Fruit fly (Drosophila melanogaster) whole organism, embryonic: ENCODE results near the gene put.
A peak's percentile ranks its signal among the peaks of the same experiment; 100 is the strongest.

Experiments
- Bteb2 ChIP-seq: fragments of 200-800 bp; sonication (Bioruptor generic); optimal IDR thresholded peaks from 2 replicates; lab custom pipeline; 2016; ENCODE audit warnings: missing biosample characterization, missing genetic modification characterization
- C15 ChIP-seq: fragments of 200-800 bp; sonication (Bioruptor generic); IDR thresholded peaks from 3 replicates; pipeline ENCODE4 v1.3.6; 2022; ENCODE audit warnings: missing biosample characterization, missing genetic modification characterization
- CG10431 ChIP-seq: fragments of 200-800 bp; sonication (Bioruptor generic); optimal IDR thresholded peaks from 3 replicates; lab custom pipeline; 2018; ENCODE audit warnings: missing biosample characterization, mild to moderate bottlenecking, missing genetic modification characterization
- CG10543 ChIP-seq: fragments of 200-800 bp; sonication (Bioruptor generic); optimal IDR thresholded peaks from 3 replicates; lab custom pipeline; 2017; ENCODE audit warnings: missing biosample characterization, mild to moderate bottlenecking, missing genetic modification characterization, moderate library complexity
- CG12155 ChIP-seq: fragments of 200-800 bp; sonication (Bioruptor generic); optimal IDR thresholded peaks from 3 replicates; lab custom pipeline; 2016; ENCODE audit warnings: missing biosample characterization, missing genetic modification characterization
- CG13287 ChIP-seq: fragments of 200-800 bp; sonication (Bioruptor generic); IDR thresholded peaks from 2 replicates; pipeline ENCODE4 v1.3.6; 2022; ENCODE audit warnings: missing biosample characterization, missing genetic modification characterization; ENCODE audit not compliant: partially characterized antibody
- CG13424 ChIP-seq: fragments of 200-800 bp; sonication (Bioruptor generic); optimal IDR thresholded peaks from 2 replicates; lab custom pipeline; 2019; ENCODE audit warnings: missing biosample characterization, mild to moderate bottlenecking, missing genetic modification characterization, moderate library complexity
- CG13894 ChIP-seq: fragments of 200-800 bp; sonication (Bioruptor generic); optimal IDR thresholded peaks from 3 replicates; lab custom pipeline; 2018; ENCODE audit warnings: missing biosample characterization, mild to moderate bottlenecking, missing genetic modification characterization, moderate library complexity
- CG14441 ChIP-seq: fragments of 200-800 bp; sonication (Bioruptor generic); IDR thresholded peaks from 2 replicates; pipeline ENCODE4 v1.3.6; 2022; ENCODE audit warnings: missing biosample characterization, missing genetic modification characterization
- CG17186 ChIP-seq: fragments of 200-800 bp; sonication (Bioruptor generic); optimal IDR thresholded peaks from 3 replicates; lab custom pipeline; 2017; ENCODE audit warnings: missing biosample characterization, missing genetic modification reagents, missing genetic modification characterization
- CG17385 ChIP-seq: fragments of 200-800 bp; sonication (Bioruptor generic); optimal IDR thresholded peaks from 3 replicates; lab custom pipeline; 2018; ENCODE audit warnings: missing biosample characterization, mild to moderate bottlenecking, missing genetic modification characterization
- CG1792 ChIP-seq: fragments of 200-800 bp; sonication (Bioruptor generic); optimal IDR thresholded peaks from 2 replicates; lab custom pipeline; 2016; ENCODE audit warnings: missing biosample characterization, missing genetic modification characterization
- CG2678 ChIP-seq: fragments of 200-800 bp; sonication (Bioruptor generic); optimal IDR thresholded peaks from 3 replicates; lab custom pipeline; 2019; ENCODE audit warnings: missing biosample characterization, mild to moderate bottlenecking, missing genetic modification characterization, moderate library complexity
- CG31365 ChIP-seq: fragments of 200-800 bp; sonication (Bioruptor generic); optimal IDR thresholded peaks from 2 replicates; lab custom pipeline; 2018; ENCODE audit warnings: missing biosample characterization, mild to moderate bottlenecking, missing genetic modification characterization
- CG3407 ChIP-seq: fragments of 200-800 bp; sonication (Bioruptor generic); optimal IDR thresholded peaks from 2 replicates; lab custom pipeline; 2018; ENCODE audit warnings: missing biosample characterization, mild to moderate bottlenecking, missing genetic modification characterization
- CG3847 ChIP-seq: fragments of 200-800 bp; sonication (Bioruptor generic); IDR thresholded peaks from 2 replicates; pipeline ENCODE4 v1.3.6; 2022; ENCODE audit warnings: missing biosample characterization, missing genetic modification characterization
- CG4360 ChIP-seq: fragments of 200-800 bp; sonication (Bioruptor generic); IDR thresholded peaks from 2 replicates; pipeline ENCODE4 v1.3.6; 2022; ENCODE audit warnings: missing biosample characterization, missing genetic modification characterization
- CG4404 ChIP-seq: fragments of 200-800 bp; sonication (Bioruptor generic); IDR thresholded peaks from 2 replicates; pipeline ENCODE4 v1.3.6; 2022; ENCODE audit warnings: missing biosample characterization, missing genetic modification characterization
- CG8765 ChIP-seq: fragments of 200-800 bp; sonication (Bioruptor generic); IDR thresholded peaks from 2 replicates; pipeline ENCODE4 v1.3.6; 2022; ENCODE audit warnings: missing biosample characterization, missing genetic modification characterization
- CG9797 ChIP-seq: fragments of 200-800 bp; sonication (Bioruptor generic); optimal IDR thresholded peaks from 3 replicates; lab custom pipeline; 2018; ENCODE audit warnings: missing biosample characterization, mild to moderate bottlenecking, missing genetic modification characterization
- Chrac-16 ChIP-seq: fragments of 200-800 bp; sonication (Bioruptor generic); optimal IDR thresholded peaks from 3 replicates; lab custom pipeline; 2016; ENCODE audit warnings: missing biosample characterization, missing genetic modification characterization
- D19A ChIP-seq: fragments of 200-800 bp; optimal IDR thresholded peaks from 3 replicates; lab custom pipeline; 2019; ENCODE audit warnings: missing biosample characterization, mild to moderate bottlenecking, missing genetic modification characterization, moderate library complexity
- D19B ChIP-seq: fragments of 200-800 bp; sonication (Bioruptor generic); optimal IDR thresholded peaks from 2 replicates; lab custom pipeline; 2017; ENCODE audit warnings: missing biosample characterization, mild to moderate bottlenecking, missing genetic modification characterization
- Dll ChIP-seq: fragments of 200-800 bp; sonication (Bioruptor generic); IDR thresholded peaks from 4 replicates; pipeline ENCODE4 v1.3.6; 2022; ENCODE audit warnings: missing biosample characterization, missing genetic modification characterization; ENCODE audit not compliant: partially characterized antibody
- E2f2 ChIP-seq: fragments of 200-800 bp; sonication (Bioruptor generic); IDR thresholded peaks from 2 replicates; pipeline ENCODE4 v1.3.6; 2022; ENCODE audit warnings: missing biosample characterization, missing genetic modification characterization
- Eip74EF ChIP-seq, 2 experiments: fragments of 200-800 bp in 1 of 2; fragments of >200 bp in 1 of 2; sonication (Bioruptor generic) in 1 of 2; optimal IDR thresholded peaks; 2 replicates each; lab custom pipeline; 2017 to 2019; ENCODE audit warnings: missing biosample characterization in 2 of 2, missing genetic modification characterization in 2 of 2, mild to moderate bottlenecking in 1 of 2, moderate library complexity in 1 of 2
- Meics ChIP-seq: fragments of 200-800 bp; sonication (Bioruptor generic); optimal IDR thresholded peaks from 2 replicates; lab custom pipeline; 2017; ENCODE audit warnings: missing biosample characterization, mild to moderate bottlenecking, missing genetic modification characterization
- Myb ChIP-seq: fragments of 200-800 bp; sonication (Bioruptor generic); optimal IDR thresholded peaks from 2 replicates; lab custom pipeline; 2016; ENCODE audit warnings: missing biosample characterization, missing genetic modification characterization
- NK7.1 ChIP-seq: fragments of 200-800 bp; sonication (Bioruptor generic); optimal IDR thresholded peaks from 3 replicates; lab custom pipeline; 2016; ENCODE audit warnings: missing biosample characterization, missing genetic modification characterization
- PHDP ChIP-seq: fragments of 200-800 bp; sonication (Bioruptor generic); optimal IDR thresholded peaks from 3 replicates; lab custom pipeline; 2018; ENCODE audit warnings: missing biosample characterization, mild to moderate bottlenecking, missing genetic modification characterization, moderate library complexity
- Ravus ChIP-seq: fragments of 200-800 bp; sonication (Bioruptor generic); IDR thresholded peaks from 2 replicates; pipeline ENCODE4 v1.3.6; 2022; ENCODE audit warnings: missing biosample characterization, missing genetic modification characterization
- Vsx1 ChIP-seq: fragments of 200-800 bp; sonication (Bioruptor generic); optimal IDR thresholded peaks from 2 replicates; lab custom pipeline; 2017; ENCODE audit warnings: missing biosample characterization, mild to moderate bottlenecking, missing genetic modification characterization, missing genetic modification reagents
- abd-A ChIP-seq: fragments of 200-800 bp; sonication (Bioruptor generic); optimal IDR thresholded peaks from 3 replicates; lab custom pipeline; 2019; ENCODE audit warnings: missing biosample characterization, mild to moderate bottlenecking, missing genetic modification characterization, moderate library complexity
- br ChIP-seq: fragments of >200 bp; optimal IDR thresholded peaks from 2 replicates; lab custom pipeline; 2017
- chn ChIP-seq: fragments of 200-800 bp; sonication (Bioruptor generic); optimal IDR thresholded peaks from 2 replicates; lab custom pipeline; 2016; ENCODE audit warnings: missing biosample characterization, missing genetic modification characterization
- en ChIP-seq: fragments of 200-800 bp; sonication (Bioruptor generic); optimal IDR thresholded peaks from 2 replicates; lab custom pipeline; 2016; ENCODE audit warnings: missing biosample characterization, missing genetic modification characterization
- esg ChIP-seq: fragments of 200-800 bp; sonication (Bioruptor generic); conservative IDR thresholded peaks from 2 replicates; pipeline ENCODE4 v1.3.6; 2022; ENCODE audit warnings: missing biosample characterization, missing genetic modification characterization
- fd64A ChIP-seq: fragments of 200-800 bp; sonication (Bioruptor generic); optimal IDR thresholded peaks from 3 replicates; lab custom pipeline; 2018; ENCODE audit warnings: missing biosample characterization, mild to moderate bottlenecking, missing genetic modification characterization
- fu2 ChIP-seq: fragments of 200-800 bp; sonication (Bioruptor generic); optimal IDR thresholded peaks from 2 replicates; lab custom pipeline; 2016; ENCODE audit warnings: missing biosample characterization, missing genetic modification characterization
- pan ChIP-seq, 4 experiments: fragments of >200 bp in 3 of 4; fragments of 200-800 bp in 1 of 4; sonication (Bioruptor generic) in 1 of 4; optimal IDR thresholded peaks in 3 of 4; IDR thresholded peaks in 1 of 4; 2 replicates each; pipeline versions ENCODE4 v1.3.6 to Lab custom; 2017 to 2022; ENCODE audit warnings: missing biosample characterization in 2 of 4, missing genetic modification characterization in 2 of 4, mixed read lengths in 1 of 4
- pb ChIP-seq: fragments of 200-800 bp; sonication (Bioruptor generic); optimal IDR thresholded peaks from 3 replicates; lab custom pipeline; 2016; ENCODE audit warnings: missing biosample characterization, missing genetic modification characterization
- phol ChIP-seq: fragments of 200-800 bp; sonication (Bioruptor generic); optimal IDR thresholded peaks from 3 replicates; lab custom pipeline; 2018; ENCODE audit warnings: missing biosample characterization, mild to moderate bottlenecking, missing genetic modification characterization, moderate library complexity
- schlank ChIP-seq: fragments of 200-800 bp; sonication (Bioruptor generic); optimal IDR thresholded peaks from 2 replicates; lab custom pipeline; 2018; ENCODE audit warnings: missing biosample characterization, mild to moderate bottlenecking, missing genetic modification characterization
- sd ChIP-seq: fragments of 200-800 bp; sonication (Bioruptor generic); optimal IDR thresholded peaks from 3 replicates; lab custom pipeline; 2018; ENCODE audit warnings: missing biosample characterization, mild to moderate bottlenecking, missing genetic modification characterization, moderate library complexity
- stwl ChIP-seq: fragments of 200-800 bp; sonication (Bioruptor generic); optimal IDR thresholded peaks from 3 replicates; lab custom pipeline; 2018; ENCODE audit warnings: missing biosample characterization, mild to moderate bottlenecking, missing genetic modification characterization, moderate library complexity
- trh ChIP-seq: fragments of 200-800 bp; sonication (Bioruptor generic); optimal IDR thresholded peaks from 2 replicates; lab custom pipeline; 2016; ENCODE audit warnings: missing biosample characterization, missing genetic modification characterization
- tx ChIP-seq: fragments of 200-800 bp; sonication (Bioruptor generic); optimal IDR thresholded peaks from 2 replicates; lab custom pipeline; 2016; ENCODE audit warnings: missing biosample characterization, missing genetic modification characterization
- vvl ChIP-seq: fragments of 200-800 bp; sonication (Bioruptor generic); IDR thresholded peaks from 2 replicates; pipeline ENCODE4 v1.3.6; 2022; ENCODE audit warnings: missing biosample characterization, missing genetic modification characterization
- zfh1 ChIP-seq: fragments of 200-800 bp; sonication (Bioruptor generic); IDR thresholded peaks from 3 replicates; pipeline ENCODE4 v1.3.6; 2022; ENCODE audit warnings: missing biosample characterization, missing genetic modification characterization

put gene

DNA sequence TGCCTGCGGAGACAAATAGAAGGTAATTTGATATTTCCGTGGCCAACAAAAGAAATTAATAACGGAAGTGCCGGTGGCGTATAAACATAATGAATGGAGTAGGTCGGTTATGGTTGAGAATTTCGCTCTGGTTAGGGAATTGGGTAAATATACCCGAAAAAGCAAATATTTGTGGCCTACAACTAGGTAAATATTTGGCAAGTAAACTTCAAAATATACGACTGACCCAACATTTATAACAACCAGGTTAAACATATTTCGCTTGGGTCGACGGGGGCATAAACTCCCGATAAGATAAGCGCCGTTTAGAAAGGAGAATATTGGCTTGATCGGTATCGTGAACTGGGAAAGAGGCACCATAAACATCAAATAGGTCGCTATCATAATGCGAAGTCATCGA, 45.3 kb upstream of the put start (continued):
- TF ChIP-seq Eip74EF (GFP tag; optimal IDR thresholded peaks at IDR 0.05; lab: Kevin White, UChicago) (peak in 1 of 2 experiments; percentile 12), Vsx1 (GFP tag; lab: Kevin White, UChicago) (peak; percentile 64), CG4404 (GFP tag; lab: Robert Waterston, UW) (no peak), sd (tag; lab: Kevin White, UChicago) (no peak), en (GFP tag; lab: Kevin White, UChicago) (no peak), CG2678 (tag; lab: Kevin White, UChicago) (no peak)

DNA sequence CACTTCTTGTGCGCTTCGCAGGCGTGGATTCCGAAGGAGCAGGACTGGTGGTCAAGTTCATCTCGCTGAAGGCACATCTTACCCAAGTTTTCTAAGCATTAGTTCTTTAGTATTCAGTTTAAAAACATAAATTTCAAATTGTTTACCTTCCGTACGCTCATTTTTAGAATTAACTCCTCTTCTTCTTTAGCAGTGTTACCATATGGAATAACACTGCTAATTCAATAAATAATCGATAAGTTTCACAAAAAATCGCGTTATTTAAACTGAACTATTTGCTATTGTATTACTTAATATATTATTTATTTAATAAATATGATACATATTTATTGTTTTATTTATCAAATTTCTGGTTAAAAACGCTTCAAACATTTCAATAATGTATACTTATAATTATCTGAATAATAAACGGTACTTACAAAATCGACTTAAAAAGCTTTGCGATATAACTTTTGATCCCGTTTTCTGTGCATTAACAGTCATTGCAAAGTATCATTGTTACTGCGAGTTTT, 37.5 kb upstream of the put start, which contains the start of the genes Rad17 and BigH1:
TSS of gene Rad17 (minus strand) at position 209 of the 512 bp plus-strand sequence.
TSS of gene BigH1 (plus strand) at position 462 of the 512 bp plus-strand sequence.
- TF ChIP-seq CG13287 (GFP tag; lab: Robert Waterston, UW) (peak; percentile 60), vvl (no peak), esg (GFP tag; lab: Robert Waterston, UW) (no peak), br (lab: Kevin White, UChicago) (no peak), zfh1 (GFP tag; lab: Robert Waterston, UW) (no peak), PHDP (tag; lab: Kevin White, UChicago) (no peak), CG3407 (GFP tag; lab: Kevin White, UChicago) (no peak), CG14441 (GFP tag; lab: Robert Waterston, UW) (no peak), CG10543 (GFP tag; lab: Kevin White, UChicago) (no peak), D19B (GFP tag; lab: Kevin White, UChicago) (no peak), trh (GFP tag; lab: Kevin White, UChicago) (no peak), Ravus (no peak), pan (optimal IDR thresholded peaks at IDR 0.05; lab: Kevin White, UChicago) (no peak), pan (GFP tag; optimal IDR thresholded peaks at IDR 0.05 in 1 of 2, IDR thresholded peaks at IDR 0.05 in 1 of 2) (no peak), CG9797 (GFP tag; lab: Kevin White, UChicago) (peak; percentile 31), abd-A (tag; lab: Kevin White, UChicago) (no peak), phol (tag; lab: Kevin White, UChicago) (no peak), E2f2 (GFP tag; lab: Robert Waterston, UW) (peak; percentile 64), CG4360 (GFP tag; lab: Robert Waterston, UW) (no peak), pb (GFP tag; lab: Kevin White, UChicago) (no peak), CG10431 (GFP tag; lab: Kevin White, UChicago) (no peak), CG8765 (GFP tag; lab: Robert Waterston, UW) (no peak), schlank (no peak), C15 (no peak), CG12155 (GFP tag; lab: Kevin White, UChicago) (no peak), tx (GFP tag; lab: Kevin White, UChicago) (no peak), CG13424 (tag; lab: Kevin White, UChicago) (no peak), CG31365 (tag; lab: Kevin White, UChicago) (no peak), Myb (GFP tag; lab: Kevin White, UChicago) (peak; percentile 10), fu2 (GFP tag; lab: Kevin White, UChicago) (no peak), CG13894 (tag; lab: Kevin White, UChicago) (no peak), Bteb2 (no peak), Dll (GFP tag; lab: Robert Waterston, UW) (peak; percentile 49; the same call in 1 of the 4 replicates), Meics (GFP tag; lab: Kevin White, UChicago) (no peak), CG1792 (GFP tag; lab: Kevin White, UChicago) (no peak), NK7.1 (no peak), chn (no peak), stwl (tag; lab: Kevin White, UChicago) (peak; percentile 76), CG17385 (GFP tag; lab: Kevin White, UChicago) (peak; percentile 92), D19A (no peak), Chrac-16 (GFP tag; lab: Kevin White, UChicago) (no peak), CG17186 (GFP tag; lab: Kevin White, UChicago) (no peak), fd64A (GFP tag; lab: Kevin White, UChicago) (no peak), CG3847 (GFP tag; lab: Robert Waterston, UW) (no peak)
